Worm (Caenorhabditis elegans): Measurements from ENCODE around the gene C44B7.11.
A peak's percentile ranks its signal among the peaks of the same experiment; 100 is the strongest.

Gene C44B7.11

ce11 chrII:6887319-6888005 is 9.9 kb downstream of the C44B7.11 start, which contains the start of gene pmp-2:
Gene pmp-2, minus strand, starts transcription at chrII:6887805.
- TF ChIP-seq nhr-179 (tag; optimal IDR thresholded peaks at IDR 0.05): no peak
- peak; percentile 27; the same call in 1 of the 2 replicates for TF ChIP-seq hmg-1.2 (GFP tag; IDR thresholded peaks at IDR 0.05)
- TF ChIP-seq akir-1 (GFP tag; optimal IDR thresholded peaks at IDR 0.05): no peak

ce11 chrII:6884568-6884967 is 12.8 kb downstream of the C44B7.11 start:
- TF ChIP-seq ceh-40 (GFP tag; IDR thresholded peaks at IDR 0.05) (no peak), egl-44 (GFP tag; IDR thresholded peaks at IDR 0.05) (no peak), ama-1 (optimal IDR thresholded peaks at IDR 0.05) (no peak), ama-1 (GFP tag; optimal IDR thresholded peaks at IDR 0.05) (no peak), repo-1 (tag; optimal IDR thresholded peaks at IDR 0.05) (no peak), nhr-80 (tag; optimal IDR thresholded peaks at IDR 0.05) (peak; percentile 18), sdz-38 (tag; optimal IDR thresholded peaks at IDR 0.05) (no peak)

ce11 chrII:6883716-6884115 is 13.6 kb downstream of the C44B7.11 start, which contains the start of gene pmp-1:
Gene pmp-1, minus strand, starts transcription at chrII:6883754.
- no peak for TF ChIP-seq let-526 (GFP tag; IDR thresholded peaks at IDR 0.05)
- peak; percentile 78 for TF ChIP-seq nhr-80 (tag; optimal IDR thresholded peaks at IDR 0.05)
- TF ChIP-seq rcor-1 (GFP tag; IDR thresholded peaks at IDR 0.05): no peak
- TF ChIP-seq somi-1 (GFP tag; optimal IDR thresholded peaks at IDR 0.05): no peak
- TF ChIP-seq ets-4 (GFP tag; optimal IDR thresholded peaks at IDR 0.05): peak; percentile 51

- TF ChIP-seq tlf-1 (GFP tag; optimal IDR thresholded peaks at IDR 0.05) (no peak), sptf-2 (GFP tag; optimal IDR thresholded peaks at IDR 0.05) (no peak), egl-44 (GFP tag; IDR thresholded peaks at IDR 0.05) (no peak), B0261.1 (tag; optimal IDR thresholded peaks at IDR 0.05) (no peak), T07F8.4 (tag; optimal IDR thresholded peaks at IDR 0.05) (no peak), aptf-2 (GFP tag; conservative IDR thresholded peaks at IDR 0.05) (no peak), ceh-27 (GFP tag; optimal IDR thresholded peaks at IDR 0.05) (no peak), madf-8 (GFP tag; conservative IDR thresholded peaks at IDR 0.05) (no peak), hsf-1 (GFP tag; IDR thresholded peaks at IDR 0.05) (no peak), lsy-27 (tag; optimal IDR thresholded peaks at IDR 0.05; ENCODE audit: borderline replicate concordance, insufficient read depth) (no peak), lin-54 (GFP tag; optimal IDR thresholded peaks at IDR 0.05) (no peak), K11D2.4 (GFP tag; IDR thresholded peaks at IDR 0.05) (no peak), ama-1 (optimal IDR thresholded peaks at IDR 0.05) (no peak), ama-1 (GFP tag; optimal IDR thresholded peaks at IDR 0.05) (no peak), madf-6 (GFP tag; IDR thresholded peaks at IDR 0.05) (no peak)
Observed at ce11 chrII:6882335-6882734, 15.0 kb downstream of the C44B7.11 start.

ce11 chrII:6880067-6880466 is 17.3 kb downstream of the C44B7.11 start, which contains the start of gene C44B7.7:
Gene C44B7.7, minus strand, starts transcription at chrII:6880167.
- TF ChIP-seq nhr-80 (tag; optimal IDR thresholded peaks at IDR 0.05): peak; percentile 5
- TF ChIP-seq lsl-1 (GFP tag; optimal IDR thresholded peaks at IDR 0.05): no peak

ce11 chrII:6877881-6878280 is 19.5 kb downstream of the C44B7.11 start:
- TF ChIP-seq mxl-1 (tag; optimal IDR thresholded peaks at IDR 0.05) (no peak), F37B4.10 (GFP tag; IDR thresholded peaks at IDR 0.05) (no peak), hsf-1 (GFP tag; IDR thresholded peaks at IDR 0.05) (no peak), rcor-1 (GFP tag; IDR thresholded peaks at IDR 0.05) (no peak)
